Fruit fly (Drosophila melanogaster) whole organism, embryonic: ENCODE results near the gene Dop1R2.

ENCODE experiments used
- Blimp-1 ChIP-seq: fragments of 200-800 bp; sonication (Bioruptor generic); optimal IDR thresholded peaks from 3 replicates; lab custom pipeline; 2018; ENCODE audit warnings: missing biosample characterization, missing genetic modification characterization, mild to moderate bottlenecking, moderate library complexity, missing genetic modification reagents
- C15 ChIP-seq: fragments of 200-800 bp; sonication (Bioruptor generic); IDR thresholded peaks from 3 replicates; pipeline ENCODE4 v1.3.6; 2022; ENCODE audit warnings: missing biosample characterization, missing genetic modification characterization
- CG11695 ChIP-seq: fragments of 200-800 bp; sonication (Bioruptor generic); IDR thresholded peaks from 3 replicates; pipeline ENCODE4 v1.3.6; 2022; ENCODE audit warnings: missing biosample characterization, missing genetic modification characterization
- CG12769 ChIP-seq: fragments of 200-800 bp; sonication (Bioruptor generic); optimal IDR thresholded peaks from 2 replicates; lab custom pipeline; 2019; ENCODE audit warnings: missing biosample characterization, mild to moderate bottlenecking, missing genetic modification characterization, moderate library complexity
- CG14014 ChIP-seq: fragments of 200-800 bp; sonication (Bioruptor generic); IDR thresholded peaks from 2 replicates; pipeline ENCODE4 v1.3.6; 2022; ENCODE audit warnings: missing biosample characterization, missing genetic modification characterization
- CG14860 ChIP-seq: fragments of 200-800 bp; sonication (Bioruptor generic); IDR thresholded peaks from 3 replicates; pipeline ENCODE4 v1.3.6; 2022; ENCODE audit warnings: missing biosample characterization, missing genetic modification characterization; ENCODE audit not compliant: partially characterized antibody
- CG17359 ChIP-seq: fragments of 200-800 bp; sonication (Bioruptor generic); optimal IDR thresholded peaks from 3 replicates; lab custom pipeline; 2018; ENCODE audit warnings: missing biosample characterization, mild to moderate bottlenecking, missing genetic modification characterization, moderate library complexity
- CG2199 ChIP-seq: fragments of 200-800 bp; sonication (Bioruptor generic); IDR thresholded peaks from 3 replicates; pipeline ENCODE4 v1.3.6; 2022; ENCODE audit warnings: missing biosample characterization, missing genetic modification characterization
- CG31365 ChIP-seq: fragments of 200-800 bp; sonication (Bioruptor generic); optimal IDR thresholded peaks from 2 replicates; lab custom pipeline; 2018; ENCODE audit warnings: missing biosample characterization, mild to moderate bottlenecking, missing genetic modification characterization
- CG32532 ChIP-seq: fragments of 200-800 bp; sonication (Bioruptor generic); IDR thresholded peaks from 2 replicates; pipeline ENCODE4 v1.3.6; 2022; ENCODE audit warnings: missing biosample characterization, missing genetic modification characterization
- CG34224 ChIP-seq: fragments of 200-800 bp; sonication (Bioruptor generic); IDR thresholded peaks from 3 replicates; pipeline ENCODE4 v1.3.6; 2022; ENCODE audit warnings: missing biosample characterization, missing genetic modification characterization; ENCODE audit not compliant: partially characterized antibody
- CG34376 ChIP-seq: fragments of 200-800 bp; sonication (Bioruptor generic); optimal IDR thresholded peaks from 2 replicates; lab custom pipeline; 2018; ENCODE audit warnings: missing biosample characterization, mild to moderate bottlenecking, missing genetic modification characterization
- CG43689 ChIP-seq: fragments of 200-800 bp; sonication (Bioruptor generic); IDR thresholded peaks from 2 replicates; pipeline ENCODE4 v1.3.6; 2022; ENCODE audit warnings: missing biosample characterization, missing genetic modification characterization
- CG6689 ChIP-seq: fragments of 200-800 bp; sonication (Bioruptor generic); IDR thresholded peaks from 2 replicates; pipeline ENCODE4 v1.3.6; 2022; ENCODE audit warnings: missing biosample characterization, missing genetic modification characterization
- CTCF ChIP-seq: fragments of 200-800 bp; sonication (Bioruptor generic); optimal IDR thresholded peaks from 2 replicates; lab custom pipeline; 2017; ENCODE audit warnings: missing biosample characterization, mild to moderate bottlenecking, missing genetic modification characterization, moderate library complexity
- Dll ChIP-seq: fragments of 200-800 bp; sonication (Bioruptor generic); IDR thresholded peaks from 4 replicates; pipeline ENCODE4 v1.3.6; 2022; ENCODE audit warnings: missing biosample characterization, missing genetic modification characterization; ENCODE audit not compliant: partially characterized antibody
- Drgx ChIP-seq: fragments of 200-800 bp; sonication (Bioruptor generic); IDR thresholded peaks from 2 replicates; pipeline ENCODE4 v1.3.6; 2022; ENCODE audit warnings: missing biosample characterization, missing genetic modification characterization
- Hr78 ChIP-seq, 2 experiments: fragments of 200-800 bp in 1 of 2; fragments of >200 bp in 1 of 2; sonication (Bioruptor generic) in 1 of 2; optimal IDR thresholded peaks; 2 replicates each; lab custom pipeline; 2017 to 2019; ENCODE audit warnings: missing biosample characterization in 2 of 2, missing genetic modification characterization in 2 of 2, mild to moderate bottlenecking in 1 of 2, moderate library complexity in 1 of 2
- Pdp1 ChIP-seq, 2 experiments: fragments of 200-800 bp; sonication (Bioruptor generic); optimal IDR thresholded peaks; 3 replicates each; lab custom pipeline; 2016; ENCODE audit warnings: missing biosample characterization in 2 of 2, missing genetic modification characterization in 2 of 2, mild to moderate bottlenecking in 1 of 2, moderate library complexity in 1 of 2
- Rx ChIP-seq: fragments of 200-800 bp; sonication (Bioruptor generic); IDR thresholded peaks from 2 replicates; pipeline ENCODE4 v1.3.6; 2022; ENCODE audit warnings: missing biosample characterization, missing genetic modification characterization
- Trl ChIP-seq, 3 experiments: fragments of >200 bp in 2 of 3; fragments of 200-800 bp in 1 of 3; sonication (Bioruptor generic) in 1 of 3; optimal IDR thresholded peaks; 2 replicates in 1 of 3; 3 replicates in 2 of 3; lab custom pipeline; 2016 to 2017; ENCODE audit warnings: missing biosample characterization in 1 of 3, missing genetic modification characterization in 1 of 3
- abd-A ChIP-seq: fragments of 200-800 bp; sonication (Bioruptor generic); optimal IDR thresholded peaks from 3 replicates; lab custom pipeline; 2019; ENCODE audit warnings: missing biosample characterization, mild to moderate bottlenecking, missing genetic modification characterization, moderate library complexity
- br ChIP-seq: fragments of >200 bp; optimal IDR thresholded peaks from 2 replicates; lab custom pipeline; 2017
- cg ChIP-seq: fragments of 200-800 bp; sonication (Bioruptor generic); optimal IDR thresholded peaks from 3 replicates; lab custom pipeline; 2019; ENCODE audit warnings: missing biosample characterization, mild to moderate bottlenecking, missing genetic modification characterization, moderate library complexity
- chinmo ChIP-seq: fragments of 200-800 bp; sonication (Bioruptor generic); IDR thresholded peaks from 4 replicates; pipeline ENCODE4 v1.3.6; 2022; ENCODE audit warnings: missing biosample characterization, missing genetic modification characterization; ENCODE audit not compliant: partially characterized antibody
- chn ChIP-seq: fragments of 200-800 bp; sonication (Bioruptor generic); optimal IDR thresholded peaks from 2 replicates; lab custom pipeline; 2016; ENCODE audit warnings: missing biosample characterization, missing genetic modification characterization
- crol ChIP-seq: fragments of 200-800 bp; sonication (Bioruptor generic); IDR thresholded peaks from 2 replicates; pipeline ENCODE4 v1.3.6; 2022; ENCODE audit warnings: missing biosample characterization, missing genetic modification characterization
- crp ChIP-seq, 2 experiments: fragments of 200-800 bp; sonication (Bioruptor generic); optimal IDR thresholded peaks; 2 replicates in 1 of 2; 3 replicates in 1 of 2; lab custom pipeline; 2017; ENCODE audit warnings: missing biosample characterization in 2 of 2, missing genetic modification characterization in 2 of 2, mild to moderate bottlenecking in 1 of 2, moderate library complexity in 1 of 2
- ewg ChIP-seq: fragments of 200-800 bp; sonication (Bioruptor generic); optimal IDR thresholded peaks from 3 replicates; lab custom pipeline; 2017; ENCODE audit warnings: mild to moderate bottlenecking, missing biosample characterization, missing genetic modification reagents, missing genetic modification characterization
- kah ChIP-seq: fragments of 200-800 bp; sonication (Bioruptor generic); optimal IDR thresholded peaks from 2 replicates; lab custom pipeline; 2018; ENCODE audit warnings: missing biosample characterization, mild to moderate bottlenecking, missing genetic modification characterization
- kni ChIP-seq: fragments of 200-800 bp; sonication (Bioruptor generic); optimal IDR thresholded peaks from 3 replicates; lab custom pipeline; 2017; ENCODE audit warnings: mild to moderate bottlenecking, missing biosample characterization, missing genetic modification reagents, missing genetic modification characterization
- nerfin-1 ChIP-seq: fragments of 200-800 bp; sonication (Bioruptor generic); optimal IDR thresholded peaks from 3 replicates; lab custom pipeline; 2019; ENCODE audit warnings: missing biosample characterization, mild to moderate bottlenecking, missing genetic modification characterization, moderate library complexity
- nerfin-2 ChIP-seq: fragments of 200-800 bp; sonication (Bioruptor generic); IDR thresholded peaks from 2 replicates; pipeline ENCODE4 v1.3.6; 2022; ENCODE audit warnings: missing biosample characterization, missing genetic modification characterization; ENCODE audit not compliant: partially characterized antibody
- nom ChIP-seq: fragments of 200-800 bp; sonication (Bioruptor generic); optimal IDR thresholded peaks from 2 replicates; lab custom pipeline; 2017; ENCODE audit warnings: missing biosample characterization, missing genetic modification characterization, mild to moderate bottlenecking, moderate library complexity, missing genetic modification reagents
- onecut ChIP-seq: fragments of 200-800 bp; sonication (Bioruptor generic); IDR thresholded peaks from 2 replicates; pipeline ENCODE4 v1.3.6; 2022; ENCODE audit warnings: missing biosample characterization, missing genetic modification characterization
- scrt ChIP-seq: fragments of 200-800 bp; sonication (Bioruptor generic); optimal IDR thresholded peaks from 2 replicates; lab custom pipeline; 2018; ENCODE audit warnings: missing biosample characterization, mild to moderate bottlenecking, missing genetic modification characterization, moderate library complexity
- sd ChIP-seq: fragments of 200-800 bp; sonication (Bioruptor generic); optimal IDR thresholded peaks from 3 replicates; lab custom pipeline; 2018; ENCODE audit warnings: missing biosample characterization, mild to moderate bottlenecking, missing genetic modification characterization, moderate library complexity
- stwl ChIP-seq: fragments of 200-800 bp; sonication (Bioruptor generic); optimal IDR thresholded peaks from 3 replicates; lab custom pipeline; 2018; ENCODE audit warnings: missing biosample characterization, mild to moderate bottlenecking, missing genetic modification characterization, moderate library complexity
- yki ChIP-seq: fragments of >200 bp; optimal IDR thresholded peaks from 3 replicates; lab custom pipeline; 2018

Gene Dop1R2

DNA sequence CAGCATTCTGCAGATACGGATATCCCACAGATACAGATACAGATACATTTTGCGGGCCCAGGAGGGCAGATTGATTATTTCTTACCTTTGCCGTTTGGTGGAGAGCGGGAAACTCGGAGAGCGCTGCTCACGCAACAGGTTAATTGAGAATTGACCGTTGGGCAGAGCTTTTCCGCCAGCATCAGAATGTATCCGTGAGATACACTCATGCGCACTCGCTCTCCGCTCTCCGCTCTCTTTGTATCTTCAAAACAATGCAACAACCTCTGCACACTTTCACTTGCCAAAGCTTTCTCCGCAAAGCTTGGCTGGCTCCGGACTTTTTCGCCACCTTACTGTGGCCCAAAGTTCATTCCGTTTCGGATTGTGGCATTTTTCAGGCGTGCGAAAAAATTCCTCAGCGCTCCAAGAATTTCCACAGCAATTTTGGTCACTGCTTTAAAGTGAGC is 22.4 kb upstream of the Dop1R2 start, which contains the start of the genes CG7582 and Gycalpha99B:
CG7582 (minus strand) TSS at position 127 of the 449 bp plus-strand sequence.
Gycalpha99B (plus strand) TSS at position 352 of the 449 bp plus-strand sequence.
- peak in 1 of 2 experiments; percentile 80 for TF ChIP-seq Pdp1 (GFP tag; optimal IDR thresholded peaks at IDR 0.05; lab: Kevin White, UChicago)
- 0 out of 3 replicates have a peak, but pooled peaks have one; percentile 9 for TF ChIP-seq CG2199 (GFP tag; lab: Robert Waterston, UW)
- peak; percentile 3 for TF ChIP-seq CG34376 (GFP tag; lab: Kevin White, UChicago)
- peak; percentile 71 for TF ChIP-seq nerfin-1 (tag; lab: Kevin White, UChicago)
- TF ChIP-seq CG11695 (GFP tag; lab: Robert Waterston, UW), result no peak
- peak; percentile 64 for TF ChIP-seq CTCF (GFP tag; lab: Kevin White, UChicago)
- TF ChIP-seq kah (GFP tag; lab: Kevin White, UChicago), result peak; percentile 52
- TF ChIP-seq yki (lab: Kevin White, UChicago), result peak; percentile 65
- no peak for TF ChIP-seq CG43689 (GFP tag; lab: Robert Waterston, UW)
- peak in 1 of 2 experiments; percentile 76 for TF ChIP-seq Hr78 (GFP tag; optimal IDR thresholded peaks at IDR 0.05; lab: Kevin White, UChicago)
- peak; percentile 11; the same call in 1 of the 2 replicates for TF ChIP-seq nerfin-2 (GFP tag; lab: Robert Waterston, UW)
- TF ChIP-seq cg, result peak; percentile 48
- TF ChIP-seq nom (GFP tag; lab: Kevin White, UChicago), result peak; percentile 44
- TF ChIP-seq Dll (GFP tag; lab: Robert Waterston, UW), result peak; percentile 35; the same call in 1 of the 4 replicates
- TF ChIP-seq CG31365 (tag; lab: Kevin White, UChicago), result peak; percentile 31
- no peak for TF ChIP-seq CG14014
- TF ChIP-seq sd (tag; lab: Kevin White, UChicago), result peak; percentile 89
- TF ChIP-seq Rx (GFP tag; lab: Robert Waterston, UW), result no peak
- peak; percentile 38; the same call in 1 of the 2 replicates for TF ChIP-seq Drgx (GFP tag; lab: Robert Waterston, UW)
- no peak for TF ChIP-seq br
- peak; percentile 22; the same call in 1 of the 2 replicates for TF ChIP-seq CG32532
- peak; percentile 87 to 89 for TF ChIP-seq Trl (optimal IDR thresholded peaks at IDR 0.05; lab: Kevin White, UChicago)
- no peak for TF ChIP-seq Trl (GFP tag; optimal IDR thresholded peaks at IDR 0.05; lab: Kevin White, UChicago)
- peak; percentile 64 for TF ChIP-seq onecut (GFP tag; lab: Robert Waterston, UW)
- peak; percentile 49 for TF ChIP-seq kni
- TF ChIP-seq CG12769 (tag; lab: Kevin White, UChicago), result peak; percentile 41
- TF ChIP-seq CG34224 (GFP tag; lab: Robert Waterston, UW), result 0 out of 3 replicates have a peak, but pooled peaks have one; percentile 13
- TF ChIP-seq CG17359 (tag; lab: Kevin White, UChicago), result no peak
- peak; percentile 24 for TF ChIP-seq abd-A (tag; lab: Kevin White, UChicago)
- no peak for TF ChIP-seq stwl
- TF ChIP-seq crp (GFP tag; optimal IDR thresholded peaks at IDR 0.05; lab: Kevin White, UChicago), result no peak
- no peak for TF ChIP-seq C15 (GFP tag; lab: Robert Waterston, UW)
- TF ChIP-seq chinmo (GFP tag; lab: Robert Waterston, UW), result peak; percentile 91; the same call in 2 of the 4 replicates
- TF ChIP-seq scrt (GFP tag; lab: Kevin White, UChicago), result peak; percentile 99
- peak; percentile 99 for TF ChIP-seq Blimp-1 (GFP tag; lab: Kevin White, UChicago)
- no peak for TF ChIP-seq CG14860 (GFP tag; lab: Robert Waterston, UW)
- TF ChIP-seq chn, result no peak
- peak; percentile 65 for TF ChIP-seq ewg (GFP tag; lab: Kevin White, UChicago)
- peak; percentile 82 for TF ChIP-seq CG6689
- TF ChIP-seq crol (GFP tag; lab: Robert Waterston, UW), result peak; percentile 41; the same call in 1 of the 2 replicates
